In genomic region chr2L:493274-493673, dm6 we compare ENCODE assay signal across 4 fruit fly cellular contexts.
TF ChIP-seq lines count a peak whose summit lies in the region.

No protein-coding gene starts in this region.

- no peak for TF ChIP-seq CTCF in whole organism, embryonic (GFP tag; optimal IDR thresholded peaks at IDR 0.05; lab: Kevin White, UChicago)

TF ChIP-seq in whole organism, embryonic, 481 proteins besides CTCF, POLR2A, EP300 and RAD21 (continues in another document):
- TF ChIP-seq Doc3 (GFP tag; IDR thresholded peaks at IDR 0.05; lab: Robert Waterston, UW; ENCODE audit: partially characterized antibody) (no peak), CG17568 (GFP tag; optimal IDR thresholded peaks at IDR 0.05; lab: Kevin White, UChicago) (no peak), hth (optimal IDR thresholded peaks at IDR 0.05; lab: Kevin White, UChicago) (no peak), ERR (GFP tag; optimal IDR thresholded peaks at IDR 0.05; lab: Kevin White, UChicago) (no peak), CG4360 (GFP tag; IDR thresholded peaks at IDR 0.05; lab: Robert Waterston, UW) (peak; percentile 0; the same call in 1 of the 2 replicates), bcd (GFP tag; optimal IDR thresholded peaks at IDR 0.05; lab: Kevin White, UChicago) (peak; percentile 2), emc (GFP tag; optimal IDR thresholded peaks at IDR 0.05; lab: Kevin White, UChicago) (no peak), CG15269 (tag; optimal IDR thresholded peaks at IDR 0.05; lab: Kevin White, UChicago) (no peak), sisA (GFP tag; IDR thresholded peaks at IDR 0.05; lab: Robert Waterston, UW) (peak; percentile 72), CG3281 (GFP tag; optimal IDR thresholded peaks at IDR 0.05; lab: Kevin White, UChicago) (no peak), D19B (GFP tag; optimal IDR thresholded peaks at IDR 0.05; lab: Kevin White, UChicago) (peak; percentile 11), CG16779 (GFP tag; IDR thresholded peaks at IDR 0.05; lab: Robert Waterston, UW) (no peak), hb (GFP tag; IDR thresholded peaks at IDR 0.05; lab: Robert Waterston, UW; ENCODE audit: partially characterized antibody) (no peak), CG10274 (GFP tag; optimal IDR thresholded peaks at IDR 0.05; lab: Kevin White, UChicago) (no peak), zfh2 (GFP tag; optimal IDR thresholded peaks at IDR 0.05; lab: Kevin White, UChicago) (no peak), Hr51 (GFP tag; optimal IDR thresholded peaks at IDR 0.05; lab: Kevin White, UChicago) (peak in 1 of 2 experiments; percentile 46), CG4328 (GFP tag; optimal IDR thresholded peaks at IDR 0.05; lab: Kevin White, UChicago) (no peak), tio (GFP tag; optimal IDR thresholded peaks at IDR 0.05; lab: Kevin White, UChicago) (peak; percentile 46), row (GFP tag; IDR thresholded peaks at IDR 0.05; lab: Robert Waterston, UW) (peak; percentile 69), CG15011 (GFP tag; optimal IDR thresholded peaks at IDR 0.05; lab: Kevin White, UChicago) (no peak), scrt (GFP tag; optimal IDR thresholded peaks at IDR 0.05; lab: Kevin White, UChicago) (no peak), Med (GFP tag; lab: Kevin White, UChicago) (peak; percentile 66), dmrt99B (tag; optimal IDR thresholded peaks at IDR 0.05; lab: Kevin White, UChicago) (peak; percentile 53)

TF ChIP-seq in whole organism, prepupa, 60 proteins besides CTCF, POLR2A, EP300 and RAD21 (continues in another document):
- TF ChIP-seq Smox (GFP tag; optimal IDR thresholded peaks at IDR 0.05; lab: Kevin White, UChicago) (peak; percentile 43), acj6 (GFP tag; optimal IDR thresholded peaks at IDR 0.05; lab: Kevin White, UChicago) (peak; percentile 39), lz (GFP tag; optimal IDR thresholded peaks at IDR 0.05; lab: Kevin White, UChicago) (peak; percentile 48), topi (GFP tag; optimal IDR thresholded peaks at IDR 0.05; lab: Kevin White, UChicago) (peak; percentile 48), Eip78C (GFP tag; lab: Kevin White, UChicago) (peak; percentile 79), Ets96B (tag; optimal IDR thresholded peaks at IDR 0.05; lab: Kevin White, UChicago) (peak; percentile 17), CG6163 (GFP tag; IDR thresholded peaks at IDR 0.05; lab: Robert Waterston, UW) (peak; percentile 48; the same call in 1 of the 3 replicates), CG10669 (GFP tag; optimal IDR thresholded peaks at IDR 0.05; lab: Kevin White, UChicago) (no peak), CG3032 (tag; optimal IDR thresholded peaks at IDR 0.05; lab: Kevin White, UChicago) (no peak), eg (GFP tag; IDR thresholded peaks at IDR 0.05; lab: Robert Waterston, UW) (no peak), dac (GFP tag; optimal IDR thresholded peaks at IDR 0.05; lab: Kevin White, UChicago) (no peak), OdsH (GFP tag; optimal IDR thresholded peaks at IDR 0.05; lab: Kevin White, UChicago) (peak; percentile 34), fd85E (GFP tag; optimal IDR thresholded peaks at IDR 0.05; lab: Kevin White, UChicago) (no peak), CG6854 (GFP tag; optimal IDR thresholded peaks at IDR 0.05; lab: Kevin White, UChicago) (no peak), Gug (GFP tag; IDR thresholded peaks at IDR 0.05; lab: Robert Waterston, UW) (no peak), Hr4 (GFP tag; optimal IDR thresholded peaks at IDR 0.05; lab: Kevin White, UChicago) (no peak), CG8319 (GFP tag; optimal IDR thresholded peaks at IDR 0.05; lab: Kevin White, UChicago) (no peak), achi (GFP tag; optimal IDR thresholded peaks at IDR 0.05; lab: Kevin White, UChicago) (peak; percentile 35), CG32006 (GFP tag; optimal IDR thresholded peaks at IDR 0.05; lab: Kevin White, UChicago) (peak; percentile 37), cyc (GFP tag; optimal IDR thresholded peaks at IDR 0.05; lab: Kevin White, UChicago) (peak; percentile 25), CG1621 (tag; optimal IDR thresholded peaks at IDR 0.05; lab: Kevin White, UChicago) (no peak), Hr39 (GFP tag; optimal IDR thresholded peaks at IDR 0.05; lab: Kevin White, UChicago) (peak; percentile 11), CG16779 (tag; optimal IDR thresholded peaks at IDR 0.05; lab: Kevin White, UChicago) (no peak), CG15336 (GFP tag; IDR thresholded peaks at IDR 0.05; lab: Robert Waterston, UW) (peak; percentile 40; the same call in 1 of the 2 replicates)

TF ChIP-seq in whole organism, pupa, 21 proteins besides CTCF, POLR2A, EP300 and RAD21:
- TF ChIP-seq CG13204 (GFP tag; optimal IDR thresholded peaks at IDR 0.05; lab: Kevin White, UChicago) (no peak), CG10348 (GFP tag; IDR thresholded peaks at IDR 0.05; lab: Robert Waterston, UW) (no peak), rn (GFP tag; IDR thresholded peaks at IDR 0.05; lab: Robert Waterston, UW) (no peak), Pif1A (GFP tag; optimal IDR thresholded peaks at IDR 0.05; lab: Kevin White, UChicago) (peak; percentile 52), CG32121 (GFP tag; IDR thresholded peaks at IDR 0.05; lab: Robert Waterston, UW) (peak; percentile 34; the same call in 1 of the 2 replicates), D1 (tag; optimal IDR thresholded peaks at IDR 0.05; lab: Kevin White, UChicago) (no peak), CG8159 (tag; optimal IDR thresholded peaks at IDR 0.05; lab: Kevin White, UChicago) (no peak), CG14655 (GFP tag; optimal IDR thresholded peaks at IDR 0.05; lab: Kevin White, UChicago) (no peak), Ets98B (GFP tag; IDR thresholded peaks at IDR 0.05; lab: Robert Waterston, UW) (peak; percentile 18; the same call in 1 of the 2 replicates), CG12605 (GFP tag; IDR thresholded peaks at IDR 0.05; lab: Robert Waterston, UW) (no peak), Pif1B (GFP tag; optimal IDR thresholded peaks at IDR 0.05; lab: Kevin White, UChicago) (no peak), Snoo (tag; optimal IDR thresholded peaks at IDR 0.05; lab: Kevin White, UChicago) (peak; percentile 7), EcR (GFP tag; optimal IDR thresholded peaks at IDR 0.05; lab: Kevin White, UChicago) (no peak), CG15710 (tag; optimal IDR thresholded peaks at IDR 0.05; lab: Kevin White, UChicago) (peak; percentile 20)

TF ChIP-seq in whole organism, wandering third instar larva, 38 proteins besides CTCF, POLR2A, EP300 and RAD21:
- TF ChIP-seq ey (GFP tag; optimal IDR thresholded peaks at IDR 0.05; lab: Kevin White, UChicago) = peak; percentile 45
- TF ChIP-seq CrebA (GFP tag; optimal IDR thresholded peaks at IDR 0.05; lab: Kevin White, UChicago; ENCODE audit: borderline replicate concordance) = no peak
- no peak for TF ChIP-seq Vsx2 (GFP tag; optimal IDR thresholded peaks at IDR 0.05; lab: Kevin White, UChicago; ENCODE audit: partially characterized antibody)
- no peak for TF ChIP-seq Abd-B (GFP tag; optimal IDR thresholded peaks at IDR 0.05; lab: Kevin White, UChicago)
- peak; percentile 8 for TF ChIP-seq psq (GFP tag; optimal IDR thresholded peaks at IDR 0.05; lab: Kevin White, UChicago)
- TF ChIP-seq dsf (GFP tag; optimal IDR thresholded peaks at IDR 0.05; lab: Kevin White, UChicago; ENCODE audit: borderline replicate concordance) = no peak
- no peak for TF ChIP-seq Jra (GFP tag; optimal IDR thresholded peaks at IDR 0.05; lab: Kevin White, UChicago)
- peak in 1 of 2 experiments; percentile 58 for TF ChIP-seq foxo (GFP tag; optimal IDR thresholded peaks at IDR 0.05; lab: Kevin White, UChicago)
- TF ChIP-seq woc (GFP tag; optimal IDR thresholded peaks at IDR 0.05; lab: Kevin White, UChicago) = no peak
- TF ChIP-seq OdsH (GFP tag; optimal IDR thresholded peaks at IDR 0.05; lab: Kevin White, UChicago) = peak; percentile 23
- peak; percentile 61 for TF ChIP-seq h (GFP tag; optimal IDR thresholded peaks at IDR 0.05; lab: Kevin White, UChicago)
- no peak for TF ChIP-seq jim (GFP tag; optimal IDR thresholded peaks at IDR 0.05; lab: Kevin White, UChicago)
- peak; percentile 41 for TF ChIP-seq br (GFP tag; optimal IDR thresholded peaks at IDR 0.05; lab: Kevin White, UChicago)
- TF ChIP-seq rgr (GFP tag; optimal IDR thresholded peaks at IDR 0.05; lab: Kevin White, UChicago) = peak; percentile 58

Comparison
In these comparisons a context has a peak if more than half of its experiments do, and no peak if none do; other contexts are left out.
1. Of the 7 proteins assayed by ChIP-seq in both whole organism, embryonic and whole organism, prepupa: peak only in whole organism, embryonic: Blimp-1; only in whole organism, prepupa: Hr39 and Lpt; in both: Sox102F; in neither: 3.